Worm (Caenorhabditis elegans) whole organism, L4 larva: ENCODE measurements around the gene F14H12.2.

Experiments
- lsy-2 ChIP-seq, 2 experiments: fragments of 150-350 bp in 1 of 2; sonication (generic microtip) in 1 of 2; optimal IDR thresholded peaks; 2 replicates each; lab custom pipeline; 2014 to 2017; ENCODE audit warnings: missing biosample characterization in 2 of 2, missing genetic modification characterization in 2 of 2
- zfp-3 ChIP-seq: fragments of 200-800 bp; sonication (Bioruptor generic); conservative IDR thresholded peaks from 2 replicates; pipeline ENCODE4 v1.3.6; 2022; ENCODE audit warnings: missing genetic modification reagents, missing genetic modification characterization, missing compliant biosample characterization
- ztf-11 ChIP-seq: fragments of 150-350 bp; optimal IDR thresholded peaks from 2 replicates; lab custom pipeline; 2014; ENCODE audit warnings: missing biosample characterization, missing genetic modification characterization

- TF ChIP-seq zfp-3 (GFP tag; lab: Robert Waterston, UW): no peak
- no peak for TF ChIP-seq ztf-11
- TF ChIP-seq lsy-2 (tag; optimal IDR thresholded peaks at IDR 0.05; lab: Kevin White, UChicago): no peak
Measured at ce11 chrX:4386493-4386892, 36.2 kb downstream of the F14H12.2 start.
